Fruit fly (Drosophila melanogaster): ENCODE results near the gene path.
A peak's percentile ranks its signal among the peaks of the same experiment; 100 is the strongest.

path gene

DNA sequence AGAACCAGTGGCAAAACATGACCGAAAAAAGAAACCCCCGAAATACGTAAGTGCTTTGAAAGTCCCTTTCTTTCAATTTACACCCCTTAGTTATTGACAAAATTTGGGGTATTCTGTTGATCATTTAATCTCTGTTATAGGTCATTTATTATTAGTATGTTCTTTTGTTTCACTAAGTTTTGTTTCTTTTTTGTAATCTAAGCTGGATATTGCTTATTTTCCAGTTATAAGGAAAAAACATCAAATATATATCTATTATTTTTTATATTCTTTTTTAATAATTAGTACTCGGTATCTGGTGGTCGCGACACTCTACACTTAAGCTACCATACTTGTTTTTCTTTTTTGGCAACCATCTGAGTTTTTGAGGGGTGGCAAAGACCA, 3.5 kb upstream of the path start:
- TF ChIP-seq noc (tag; optimal IDR thresholded peaks at IDR 0.05): peak; percentile 56

DNA sequence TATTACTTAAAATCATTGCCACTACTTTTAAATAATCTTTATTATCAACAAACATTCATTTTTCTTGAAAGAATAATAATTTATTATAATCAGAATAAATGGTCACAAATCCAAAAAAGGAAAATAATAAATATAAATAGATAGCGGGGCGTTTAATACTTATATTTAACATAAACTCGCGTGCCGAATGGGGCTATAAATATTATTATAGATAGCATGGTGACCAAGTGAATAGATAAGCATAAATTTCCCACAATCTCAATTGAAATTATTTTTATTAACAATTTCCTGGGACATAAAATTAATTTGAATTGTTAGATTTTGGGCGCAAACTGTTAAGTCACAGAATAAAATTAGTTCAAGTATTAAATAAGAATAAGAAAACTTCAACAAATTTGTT, 1.3 kb upstream of the path start:
- TF ChIP-seq noc (tag; optimal IDR thresholded peaks at IDR 0.05): peak; percentile 62

DNA sequence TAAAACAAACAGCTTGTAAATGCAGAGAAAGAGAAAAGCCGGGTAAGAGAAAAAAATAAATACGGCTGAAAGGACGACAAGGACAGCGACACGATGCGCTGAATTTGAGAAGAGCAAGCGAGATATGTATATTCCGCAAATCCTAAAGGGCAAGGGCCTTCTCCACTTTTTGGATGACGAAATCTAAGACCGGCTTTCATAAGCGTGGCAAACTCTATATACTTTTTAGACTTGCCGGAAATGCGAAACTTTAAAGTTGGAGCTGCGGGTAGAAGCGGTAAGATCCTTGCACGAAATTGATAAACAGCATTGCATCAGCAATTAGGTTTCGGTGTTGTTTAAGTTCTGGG, 560 bp upstream of the path start:
- no peak for TF ChIP-seq noc (tag; optimal IDR thresholded peaks at IDR 0.05)

dm6 chr3L:9504530-9504929, 598 bp downstream of the path start:
- TF ChIP-seq noc (tag; optimal IDR thresholded peaks at IDR 0.05): no peak

- no peak for TF ChIP-seq noc (tag; optimal IDR thresholded peaks at IDR 0.05)
Measured at dm6 chr3L:9503552-9504317, 1.4 kb downstream of the path start.

dm6 chr3L:9502856-9503255, 2.3 kb downstream of the path start:
- TF ChIP-seq noc (tag; optimal IDR thresholded peaks at IDR 0.05): no peak

DNA sequence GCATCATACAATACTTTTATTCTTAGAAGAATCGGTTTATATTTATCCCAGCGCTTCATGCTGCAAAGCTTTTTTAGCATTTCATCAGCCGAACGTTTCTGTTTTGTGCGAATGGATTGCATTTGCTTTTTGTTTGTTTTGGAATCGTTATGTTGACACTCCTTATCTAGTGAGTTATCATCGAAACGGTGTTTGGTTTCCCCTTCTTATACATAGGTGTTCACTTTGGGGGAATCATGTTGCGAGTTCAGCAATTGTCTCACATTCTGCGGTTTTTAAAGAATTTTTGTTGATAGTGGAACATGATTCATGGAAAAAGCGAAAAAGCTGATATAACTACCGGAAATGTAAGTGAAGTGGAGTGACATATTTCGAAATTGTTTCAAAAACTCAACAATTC, 2.8 kb downstream of the path start:
- TF ChIP-seq noc (tag; optimal IDR thresholded peaks at IDR 0.05): no peak

dm6 chr3L:9501298-9501697, 3.8 kb downstream of the path start:
- TF ChIP-seq noc (tag; optimal IDR thresholded peaks at IDR 0.05): no peak

- peak; percentile 51 for TF ChIP-seq noc (tag; optimal IDR thresholded peaks at IDR 0.05)
Measured at dm6 chr3L:9499919-9500807, 5.0 kb downstream of the path start.

DNA sequence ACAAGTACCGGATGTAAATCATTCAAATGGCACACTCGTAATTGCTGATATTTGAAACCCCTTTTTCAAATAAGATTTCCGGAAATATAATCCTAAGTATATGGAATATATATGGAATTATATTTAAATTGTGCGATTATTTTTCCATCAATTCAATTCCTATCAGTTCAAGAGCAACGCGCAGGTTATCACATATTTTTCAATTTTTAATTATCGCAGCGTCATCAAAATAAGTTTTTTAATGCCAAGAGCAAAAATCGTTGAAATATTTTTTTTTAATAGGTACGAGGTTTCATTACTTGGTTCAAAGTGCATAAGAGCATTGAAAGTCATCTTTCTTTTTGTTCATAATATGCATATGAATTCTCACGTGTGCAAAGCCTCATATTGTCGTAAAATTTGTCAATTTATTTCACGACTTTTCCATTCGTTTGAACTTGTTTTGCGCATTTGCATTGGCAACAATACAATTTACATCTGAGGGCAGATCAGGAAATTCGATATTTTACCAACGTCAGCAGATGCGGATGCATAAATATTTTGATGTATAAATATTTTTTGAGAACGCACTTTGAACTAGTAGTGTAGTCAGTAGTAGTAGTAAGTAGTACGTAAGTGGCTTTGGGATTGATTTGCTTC, 7.0 kb downstream of the path start:
- peak; percentile 7 for TF ChIP-seq noc (tag; optimal IDR thresholded peaks at IDR 0.05)

DNA sequence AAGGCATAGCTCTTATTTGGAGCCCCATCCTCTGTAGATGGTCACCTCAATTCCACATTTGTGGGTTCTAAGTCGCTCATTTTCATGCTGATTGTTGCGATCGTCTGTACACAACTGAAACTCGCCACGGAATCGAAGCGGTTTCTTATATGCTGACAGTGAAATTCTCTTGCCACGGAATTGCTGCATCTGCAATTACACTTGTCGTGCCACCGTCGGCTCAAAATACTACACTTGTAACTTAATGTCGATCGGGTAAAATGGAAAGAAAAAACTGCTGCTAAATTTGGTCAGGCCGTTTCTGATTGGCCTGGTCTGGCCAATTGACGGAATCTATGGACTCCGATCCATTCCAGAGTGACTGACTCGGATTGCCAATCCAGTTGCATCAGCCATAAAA, 7.9 kb downstream of the path start:
- TF ChIP-seq noc (tag; optimal IDR thresholded peaks at IDR 0.05): no peak

DNA sequence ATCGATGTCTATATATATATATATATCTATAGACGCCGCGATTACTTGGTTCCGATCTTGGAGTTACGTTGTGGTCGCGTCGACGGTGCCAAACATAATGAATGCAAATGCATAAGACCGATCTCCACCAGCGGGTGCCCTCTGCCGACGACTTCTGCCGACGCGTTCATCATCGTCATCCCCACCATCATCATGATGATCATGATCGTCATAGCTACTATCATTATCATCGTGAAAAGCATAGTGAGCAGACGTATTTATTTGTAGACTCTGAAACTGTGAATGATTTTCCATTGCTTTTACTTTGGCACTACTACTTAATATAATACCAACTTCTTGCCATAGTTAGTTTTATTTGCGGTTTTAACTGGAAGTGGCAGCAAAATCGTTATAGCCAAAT, 13.0 kb downstream of the path start, which contains the start of gene CG32037:
TSS of gene CG32037 (minus strand) at position 101 of the 400 bp plus-strand sequence.
- TF ChIP-seq noc (tag; optimal IDR thresholded peaks at IDR 0.05): no peak

DNA sequence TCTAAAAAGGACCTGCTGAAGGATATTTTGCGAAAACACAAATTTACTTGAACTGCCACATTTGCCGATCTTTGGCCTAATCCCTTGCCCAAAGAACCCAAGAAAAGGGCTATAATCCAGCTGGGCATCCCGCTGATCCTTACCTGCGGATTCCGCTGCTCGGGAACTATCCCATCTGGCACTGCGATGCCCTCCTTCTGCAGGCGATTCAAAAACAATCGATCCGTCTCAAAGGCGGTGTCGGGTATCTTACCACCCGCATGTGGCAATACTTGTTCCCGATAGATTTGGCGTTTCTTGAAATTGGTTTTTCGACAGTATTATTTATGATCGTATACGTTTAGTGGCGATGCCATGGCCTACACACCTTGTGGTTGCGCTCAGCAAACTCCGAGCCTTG, 13.8 kb downstream of the path start:
- no peak for TF ChIP-seq noc (tag; optimal IDR thresholded peaks at IDR 0.05)

dm6 chr3L:9490432-9490831, 14.7 kb downstream of the path start:
- TF ChIP-seq noc (tag; optimal IDR thresholded peaks at IDR 0.05): no peak

dm6 chr3L:9489627-9490026, 15.5 kb downstream of the path start:
- no peak for TF ChIP-seq noc (tag; optimal IDR thresholded peaks at IDR 0.05)

dm6 chr3L:9489133-9489532, 16.0 kb downstream of the path start, which contains the start of gene CG32036:
CG32036 (minus strand) TSS chr3L:9489233.
- no peak for TF ChIP-seq noc (tag; optimal IDR thresholded peaks at IDR 0.05)

dm6 chr3L:9487586-9487985, 17.5 kb downstream of the path start, which contains the start of gene pall:
pall (minus strand) TSS chr3L:9487790.
- TF ChIP-seq noc (tag; optimal IDR thresholded peaks at IDR 0.05): no peak
